Fruit fly (Drosophila melanogaster): ENCODE data around the gene nab.

Gene nab

dm6 chr3L:4108844-4109494, 51.8 kb downstream of the nab start (continued):
- TF ChIP-seq Bteb2 (GFP tag; optimal IDR thresholded peaks at IDR 0.05) (peak; percentile 63), Drgx (GFP tag; IDR thresholded peaks at IDR 0.05) (peak; percentile 67), CG32767 (GFP tag; IDR thresholded peaks at IDR 0.05) (peak; percentile 41; the same call in 1 of the 2 replicates), CG1832 (GFP tag; optimal IDR thresholded peaks at IDR 0.05) (no peak), p53 (GFP tag; optimal IDR thresholded peaks at IDR 0.05) (no peak), gsb-n (tag; optimal IDR thresholded peaks at IDR 0.05) (peak; percentile 67), ro (GFP tag; IDR thresholded peaks at IDR 0.05) (peak; percentile 32; the same call in 1 of the 2 replicates), CG8944 (GFP tag; optimal IDR thresholded peaks at IDR 0.05) (peak; percentile 52), pb (GFP tag; optimal IDR thresholded peaks at IDR 0.05) (peak; percentile 74), fd3F (GFP tag; optimal IDR thresholded peaks at IDR 0.05) (peak; percentile 32), CG30431 (GFP tag; optimal IDR thresholded peaks at IDR 0.05) (peak; percentile 69), gce (GFP tag; IDR thresholded peaks at IDR 0.05) (0 out of 3 replicates have a peak, but pooled peaks have one; percentile 32), CG9876 (GFP tag; optimal IDR thresholded peaks at IDR 0.05) (peak; percentile 18), CG3847 (GFP tag; IDR thresholded peaks at IDR 0.05) (peak; percentile 57; the same call in 1 of the 2 replicates), CG14710 (tag; optimal IDR thresholded peaks at IDR 0.05) (peak; percentile 74), CG5180 (GFP tag; optimal IDR thresholded peaks at IDR 0.05) (peak; percentile 68), Eip74EF (GFP tag; optimal IDR thresholded peaks at IDR 0.05) (peak in 1 of 2 experiments; percentile 80), BEAF-32 (GFP tag; optimal IDR thresholded peaks at IDR 0.05) (no peak), so (GFP tag; IDR thresholded peaks at IDR 0.05) (peak; percentile 56; the same call in 2 of the 3 replicates), CG17568 (GFP tag; optimal IDR thresholded peaks at IDR 0.05) (peak; percentile 68), fu2 (GFP tag; optimal IDR thresholded peaks at IDR 0.05) (no peak), ranshi (GFP tag; IDR thresholded peaks at IDR 0.05) (0 out of 2 replicates have a peak, but pooled peaks have one; percentile 36), Dref (GFP tag; IDR thresholded peaks at IDR 0.05) (no peak), bcd (GFP tag; optimal IDR thresholded peaks at IDR 0.05) (peak; percentile 76), CG8290 (GFP tag; optimal IDR thresholded peaks at IDR 0.05) (peak; percentile 64), CG8290 (tag; optimal IDR thresholded peaks at IDR 0.05) (peak in 1 of 2 experiments; percentile 50), CG7357 (GFP tag; IDR thresholded peaks at IDR 0.05) (peak; percentile 46; the same call in 2 of the 3 replicates), chif (GFP tag; optimal IDR thresholded peaks at IDR 0.05) (peak; percentile 61 to 68), wor (GFP tag; IDR thresholded peaks at IDR 0.05) (0 out of 2 replicates have a peak, but pooled peaks have one; percentile 35), ci (GFP tag; IDR thresholded peaks at IDR 0.05) (peak; percentile 78), CG7928 (GFP tag; optimal IDR thresholded peaks at IDR 0.05) (no peak), lilli (GFP tag; optimal IDR thresholded peaks at IDR 0.05) (peak; percentile 80), CG12236 (GFP tag; optimal IDR thresholded peaks at IDR 0.05) (peak; percentile 36), CG8281 (tag; optimal IDR thresholded peaks at IDR 0.05) (peak; percentile 45), CG42726 (GFP tag; IDR thresholded peaks at IDR 0.05; ENCODE audit: partially characterized antibody) (no peak), CG6765 (GFP tag; optimal IDR thresholded peaks at IDR 0.05) (peak; percentile 58), CG2199 (GFP tag; IDR thresholded peaks at IDR 0.05) (no peak), croc (GFP tag; conservative IDR thresholded peaks at IDR 0.05) (peak; percentile 67), dysf (GFP tag; IDR thresholded peaks at IDR 0.05) (peak; percentile 80), Hr51 (GFP tag; optimal IDR thresholded peaks at IDR 0.05) (peak; percentile 51 to 82), CG4730 (GFP tag; IDR thresholded peaks at IDR 0.05) (no peak), MTF-1 (GFP tag; optimal IDR thresholded peaks at IDR 0.05; ENCODE audit: borderline replicate concordance) (no peak), CG30020 (tag; optimal IDR thresholded peaks at IDR 0.05) (peak; percentile 32), CG9727 (GFP tag; optimal IDR thresholded peaks at IDR 0.05) (peak; percentile 80), knrl (GFP tag; IDR thresholded peaks at IDR 0.05; ENCODE audit: partially characterized antibody) (no peak), tin (GFP tag; optimal IDR thresholded peaks at IDR 0.05) (peak; percentile 56), gro (GFP tag; optimal IDR thresholded peaks at IDR 0.05) (peak; percentile 32), salm (tag; optimal IDR thresholded peaks at IDR 0.05) (peak; percentile 46), NC2β (GFP tag; optimal IDR thresholded peaks at IDR 0.05) (peak; percentile 47)

Measured in whole organism, embryonic.